Fruit fly (Drosophila melanogaster): ENCODE data around the gene CG7059.

CG7059 gene

dm6 chr3R:22410537-22411360, 21.2 kb downstream of the CG7059 start, which contains the start of the genes CG13850 and lqfR (continued):
- TF ChIP-seq crc (GFP tag; optimal IDR thresholded peaks at IDR 0.05), result peak; percentile 56
- no peak for TF ChIP-seq dati (GFP tag; IDR thresholded peaks at IDR 0.05)
- TF ChIP-seq lab (GFP tag; optimal IDR thresholded peaks at IDR 0.05), result peak; percentile 76
- TF ChIP-seq z (GFP tag; IDR thresholded peaks at IDR 0.05), result no peak
- TF ChIP-seq h (optimal IDR thresholded peaks at IDR 0.05), result no peak
- peak; percentile 51 for TF ChIP-seq BEAF-32 (GFP tag; optimal IDR thresholded peaks at IDR 0.05)
- TF ChIP-seq CG15269 (tag; optimal IDR thresholded peaks at IDR 0.05), result no peak
- peak; percentile 41 for TF ChIP-seq CG17186 (GFP tag; optimal IDR thresholded peaks at IDR 0.05)
- TF ChIP-seq CG6854 (GFP tag; optimal IDR thresholded peaks at IDR 0.05), result peak; percentile 6
- TF ChIP-seq caup (GFP tag; optimal IDR thresholded peaks at IDR 0.05; ENCODE audit: severe bottlenecking), result peak; percentile 80
- TF ChIP-seq CG11247 (GFP tag; IDR thresholded peaks at IDR 0.05), result peak; percentile 52; the same call in 1 of the 2 replicates
- TF ChIP-seq CG7372 (GFP tag; IDR thresholded peaks at IDR 0.05), result peak; percentile 46; the same call in 1 of the 2 replicates
- TF ChIP-seq CG11560 (tag; IDR thresholded peaks at IDR 0.05), result no peak; the same call in 2 of the 3 replicates
- peak; percentile 41; the same call in 1 of the 2 replicates for TF ChIP-seq onecut (GFP tag; IDR thresholded peaks at IDR 0.05)
- TF ChIP-seq CG32767 (GFP tag; IDR thresholded peaks at IDR 0.05), result no peak
- TF ChIP-seq CG12155 (GFP tag; optimal IDR thresholded peaks at IDR 0.05), result peak; percentile 77
- TF ChIP-seq CG13123 (GFP tag; optimal IDR thresholded peaks at IDR 0.05), result peak; percentile 63
- TF ChIP-seq HLH54F (GFP tag; optimal IDR thresholded peaks at IDR 0.05), result peak; percentile 90
- no peak for TF ChIP-seq dimm (GFP tag; IDR thresholded peaks at IDR 0.05)
- peak; percentile 39 for TF ChIP-seq eyg (GFP tag; optimal IDR thresholded peaks at IDR 0.05)
- TF ChIP-seq CG34376 (GFP tag; optimal IDR thresholded peaks at IDR 0.05), result peak; percentile 66
- peak; percentile 88 for TF ChIP-seq CG12659 (GFP tag; optimal IDR thresholded peaks at IDR 0.05)
- peak; percentile 96 for TF ChIP-seq Med (GFP tag)
- TF ChIP-seq CG9876 (GFP tag; optimal IDR thresholded peaks at IDR 0.05), result peak; percentile 78
- peak; percentile 59 for TF ChIP-seq kay (GFP tag; optimal IDR thresholded peaks at IDR 0.05)
- peak; percentile 38 for TF ChIP-seq ATbp (GFP tag; optimal IDR thresholded peaks at IDR 0.05)
- no peak for TF ChIP-seq kah (GFP tag; optimal IDR thresholded peaks at IDR 0.05)
- peak; percentile 39 for TF ChIP-seq NK7.1 (GFP tag; optimal IDR thresholded peaks at IDR 0.05)
- TF ChIP-seq CG30431 (GFP tag; optimal IDR thresholded peaks at IDR 0.05), result peak; percentile 60
- TF ChIP-seq HmgZ (tag; optimal IDR thresholded peaks at IDR 0.05), result peak; percentile 67
- TF ChIP-seq Dad (GFP tag; optimal IDR thresholded peaks at IDR 0.05), result peak; percentile 72
- TF ChIP-seq fd96Cb (tag; optimal IDR thresholded peaks at IDR 0.05), result peak; percentile 58
- peak; percentile 40; the same call in 1 of the 3 replicates for TF ChIP-seq Mrtf (GFP tag; IDR thresholded peaks at IDR 0.05)
- peak; percentile 60; the same call in 1 of the 2 replicates for TF ChIP-seq al (GFP tag; IDR thresholded peaks at IDR 0.05)
- no peak for TF ChIP-seq so (GFP tag; IDR thresholded peaks at IDR 0.05)
- TF ChIP-seq bcd (GFP tag; optimal IDR thresholded peaks at IDR 0.05), result peak; percentile 84
- TF ChIP-seq Eip74EF (GFP tag; optimal IDR thresholded peaks at IDR 0.05), result no peak
- peak; percentile 75 for TF ChIP-seq tx (GFP tag; optimal IDR thresholded peaks at IDR 0.05)
- peak; percentile 33 for TF ChIP-seq nerfin-1 (tag; optimal IDR thresholded peaks at IDR 0.05)
- TF ChIP-seq Adf1 (GFP tag; IDR thresholded peaks at IDR 0.05), result no peak
- peak; percentile 6 for TF ChIP-seq Hand (GFP tag; optimal IDR thresholded peaks at IDR 0.05)
- peak; percentile 36 for TF ChIP-seq CG18011 (GFP tag; optimal IDR thresholded peaks at IDR 0.05)
- TF ChIP-seq CG7987 (GFP tag; optimal IDR thresholded peaks at IDR 0.05), result peak; percentile 6
- 0 out of 2 replicates have a peak, but pooled peaks have one; percentile 39 for TF ChIP-seq rib (GFP tag; IDR thresholded peaks at IDR 0.05)
- no peak for TF ChIP-seq Hey (tag; optimal IDR thresholded peaks at IDR 0.05)
- TF ChIP-seq CG9609 (GFP tag; optimal IDR thresholded peaks at IDR 0.05), result peak; percentile 81
- no peak for TF ChIP-seq run (tag; optimal IDR thresholded peaks at IDR 0.05)
- peak; percentile 53; the same call in 1 of the 2 replicates for TF ChIP-seq esg (GFP tag; conservative IDR thresholded peaks at IDR 0.05)
- peak; percentile 47 for TF ChIP-seq slou (GFP tag; optimal IDR thresholded peaks at IDR 0.05)
